Worm (Caenorhabditis elegans): ENCODE results near the gene nhr-221.

The nhr-221 gene

ce11 chrV:3555986-3556385 lies 20.8 kb upstream of the nhr-221 start, which contains the start of gene grl-30:
TSS of gene grl-30 (plus strand) at chrV:3556286.
- TF ChIP-seq ztf-11 (tag; optimal IDR thresholded peaks at IDR 0.05) (no peak), unc-62 (GFP tag; optimal IDR thresholded peaks at IDR 0.05) (no peak), lin-11 (tag; optimal IDR thresholded peaks at IDR 0.05) (no peak), nhr-10 (tag; optimal IDR thresholded peaks at IDR 0.05) (no peak), lin-13 (GFP tag; optimal IDR thresholded peaks at IDR 0.05) (no peak), nhr-11 (tag; optimal IDR thresholded peaks at IDR 0.05) (no peak), nhr-12 (tag; optimal IDR thresholded peaks at IDR 0.05) (no peak), nhr-25 (tag; optimal IDR thresholded peaks at IDR 0.05) (no peak), peb-1 (tag; optimal IDR thresholded peaks at IDR 0.05) (no peak), mbf-1 (tag; optimal IDR thresholded peaks at IDR 0.05) (no peak), F13H6.1 (tag; optimal IDR thresholded peaks at IDR 0.05) (no peak), gmeb-1 (tag; optimal IDR thresholded peaks at IDR 0.05) (no peak)

- TF ChIP-seq unc-55 (GFP tag; optimal IDR thresholded peaks at IDR 0.05) (no peak), lsy-2 (tag; optimal IDR thresholded peaks at IDR 0.05) (no peak), mab-5 (tag; optimal IDR thresholded peaks at IDR 0.05) (no peak), unc-62 (GFP tag; optimal IDR thresholded peaks at IDR 0.05) (no peak), snpc-4 (tag; optimal IDR thresholded peaks at IDR 0.05) (no peak), zag-1 (tag; optimal IDR thresholded peaks at IDR 0.05) (no peak), sma-3 (GFP tag; optimal IDR thresholded peaks at IDR 0.05) (no peak), ceh-82 (tag; optimal IDR thresholded peaks at IDR 0.05) (no peak), nhr-21 (tag; optimal IDR thresholded peaks at IDR 0.05) (no peak), nhr-6 (tag; optimal IDR thresholded peaks at IDR 0.05) (no peak), aly-2 (tag; optimal IDR thresholded peaks at IDR 0.05) (no peak), skn-1 (tag; optimal IDR thresholded peaks at IDR 0.05) (no peak), C34F6.9 (tag; optimal IDR thresholded peaks at IDR 0.05) (no peak), Y55F3AM.14 (GFP tag; optimal IDR thresholded peaks at IDR 0.05) (no peak), ZK546.5 (tag; optimal IDR thresholded peaks at IDR 0.05) (no peak), mdl-1 (tag; optimal IDR thresholded peaks at IDR 0.05) (no peak), fos-1 (tag; optimal IDR thresholded peaks at IDR 0.05) (no peak), peb-1 (tag; optimal IDR thresholded peaks at IDR 0.05) (no peak), ztf-11 (tag; optimal IDR thresholded peaks at IDR 0.05) (no peak)
These were observed 19.7 kb upstream of the nhr-221 start, which contains the start of gene grl-29 for ce11 chrV:3554869-3555268. TSS of gene grl-29 (minus strand) at chrV:3555236.

DNA sequence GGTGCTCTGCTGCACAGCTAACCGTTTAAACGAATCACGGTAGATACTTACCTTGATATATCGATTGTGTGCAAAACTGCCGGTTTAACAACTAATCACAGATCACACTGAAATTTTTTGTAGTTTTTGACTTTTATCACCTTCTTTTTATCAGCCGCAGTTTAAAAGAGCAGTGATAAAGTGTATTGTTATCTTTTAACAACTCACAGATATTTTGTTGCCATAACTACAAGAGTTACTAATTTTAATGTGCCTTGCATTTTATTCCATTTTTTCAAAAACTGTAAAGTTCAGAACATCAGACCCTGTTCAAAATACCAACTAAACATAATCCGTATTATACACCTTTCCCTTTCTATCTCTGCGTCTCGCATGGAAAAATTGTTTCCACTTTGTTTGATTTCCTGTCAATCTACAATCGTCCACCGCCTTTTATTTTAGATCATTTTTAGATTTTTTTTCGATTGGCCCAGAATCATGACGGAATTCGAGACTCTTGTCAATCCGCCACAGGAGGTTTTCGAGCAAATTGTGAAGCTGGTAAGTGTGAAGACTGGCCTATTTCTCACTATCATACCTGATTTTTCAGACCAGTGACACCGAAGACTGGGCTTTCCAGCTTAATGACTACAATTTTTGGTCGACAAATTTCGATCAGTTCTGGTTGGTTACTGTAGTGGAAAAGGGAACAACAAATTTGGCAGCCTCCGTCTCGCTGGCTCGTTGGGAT lies 17.7 kb upstream of the nhr-221 start, which contains the start of gene T24A6.20:
Gene T24A6.20, plus strand, starts transcription at position 395 of the 730 bp plus-strand sequence.
- TF ChIP-seq ztf-11 (tag; optimal IDR thresholded peaks at IDR 0.05) (no peak), snpc-4 (tag; optimal IDR thresholded peaks at IDR 0.05) (no peak), nhr-11 (tag; optimal IDR thresholded peaks at IDR 0.05) (no peak), ama-1 (optimal IDR thresholded peaks at IDR 0.05) (no peak), sma-9 (GFP tag; optimal IDR thresholded peaks at IDR 0.05) (no peak), sma-9 (tag; optimal IDR thresholded peaks at IDR 0.05) (no peak), peb-1 (tag; optimal IDR thresholded peaks at IDR 0.05) (no peak), fos-1 (tag; optimal IDR thresholded peaks at IDR 0.05) (no peak), unc-55 (GFP tag; optimal IDR thresholded peaks at IDR 0.05) (no peak), elt-1 (tag; optimal IDR thresholded peaks at IDR 0.05) (no peak), nhr-6 (tag; optimal IDR thresholded peaks at IDR 0.05) (no peak)

DNA sequence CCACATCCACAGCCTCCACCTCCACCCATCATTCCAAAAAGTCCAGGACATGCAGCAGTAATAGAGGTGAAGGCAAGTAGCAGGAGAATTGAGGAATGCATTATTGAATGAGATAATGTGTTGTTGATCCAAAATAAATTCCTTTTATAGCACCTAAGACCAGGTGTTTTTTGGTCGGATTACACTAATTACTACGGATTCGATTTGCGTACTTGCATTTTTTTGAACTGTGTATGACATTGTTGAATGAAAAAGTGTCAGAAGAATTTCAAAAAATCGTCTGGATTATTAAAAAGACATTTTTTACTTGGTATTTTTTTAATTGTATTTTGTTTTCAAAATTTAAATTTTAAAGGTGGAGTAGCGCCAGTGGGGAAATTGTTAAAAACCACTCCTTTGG lies 16.6 kb upstream of the nhr-221 start, which contains the start of gene grl-28:
Gene grl-28, minus strand, starts transcription at position 101 of the 400 bp plus-strand sequence.
- no peak for TF ChIP-seq nhr-237 (tag; optimal IDR thresholded peaks at IDR 0.05)
- TF ChIP-seq elt-3 (tag; optimal IDR thresholded peaks at IDR 0.05): no peak
- TF ChIP-seq sma-9 (GFP tag; optimal IDR thresholded peaks at IDR 0.05): no peak
- TF ChIP-seq sma-9 (tag; optimal IDR thresholded peaks at IDR 0.05): no peak
- no peak for TF ChIP-seq blmp-1 (tag; optimal IDR thresholded peaks at IDR 0.05; ENCODE audit: insufficient read depth)
- no peak for TF ChIP-seq nhr-12 (tag; optimal IDR thresholded peaks at IDR 0.05)
- no peak for TF ChIP-seq lin-39 (tag; optimal IDR thresholded peaks at IDR 0.05)
- no peak for TF ChIP-seq dmd-4 (tag; optimal IDR thresholded peaks at IDR 0.05)
- TF ChIP-seq ztf-11 (tag; optimal IDR thresholded peaks at IDR 0.05): no peak
- no peak for TF ChIP-seq ztf-4 (tag; optimal IDR thresholded peaks at IDR 0.05)
- TF ChIP-seq nhr-21 (tag; optimal IDR thresholded peaks at IDR 0.05): no peak
- no peak for TF ChIP-seq zag-1 (tag; optimal IDR thresholded peaks at IDR 0.05)
